Worm (Caenorhabditis elegans): ENCODE data around the gene mec-4.
A peak's percentile ranks its signal among the peaks of the same experiment; 100 is the strongest.

The mec-4 gene

DNA sequence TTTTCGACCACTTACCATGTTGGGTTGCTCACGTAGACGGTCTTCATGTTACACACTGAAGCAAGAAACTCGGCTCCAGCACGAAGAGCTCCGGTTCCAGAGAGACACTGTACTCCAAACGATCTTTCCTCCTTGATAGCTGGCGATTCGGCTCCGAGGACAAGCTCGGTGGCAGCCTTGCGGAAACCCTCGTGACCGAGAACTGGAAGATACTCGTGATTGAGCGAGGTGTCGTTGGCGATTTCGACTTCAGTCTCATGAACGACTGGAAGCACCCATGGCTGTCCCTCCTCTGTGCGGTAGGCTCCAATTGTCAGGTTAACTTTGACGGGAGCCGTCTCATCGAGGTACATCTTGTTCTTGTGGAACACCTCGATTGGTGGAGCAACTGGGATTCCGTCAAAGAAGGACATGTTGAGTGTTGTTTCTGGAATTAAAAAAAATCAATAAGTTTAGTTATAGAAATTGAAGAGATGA is 14.2 kb downstream of the mec-4 start, which contains the start of gene got-1.2:
TSS of gene got-1.2 (minus strand) at position 427 of the 477 bp plus-strand sequence.
- no peak for TF ChIP-seq K02D7.2 (tag; optimal IDR thresholded peaks at IDR 0.05)

DNA sequence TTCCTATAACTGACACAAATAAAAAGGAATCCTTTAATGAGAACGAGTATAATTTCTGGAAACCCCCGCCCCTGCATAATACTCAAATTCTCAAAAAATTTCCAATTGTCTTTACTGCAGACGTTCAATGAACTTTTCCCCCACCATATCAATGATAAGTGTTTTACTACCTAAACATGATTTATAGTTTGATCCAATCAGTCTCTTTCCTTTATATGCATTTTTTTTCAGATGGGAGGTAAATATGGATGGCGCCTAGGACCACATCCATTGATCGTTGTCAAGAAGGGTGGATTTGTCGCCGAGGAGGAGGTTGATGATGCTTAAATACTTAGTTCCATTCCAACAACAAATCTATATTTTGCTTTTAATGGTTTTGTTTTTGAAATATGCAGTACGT is 19.8 kb downstream of the mec-4 start:
- TF ChIP-seq C38D4.7 (GFP tag; optimal IDR thresholded peaks at IDR 0.05) (no peak), ets-4 (tag; optimal IDR thresholded peaks at IDR 0.05) (no peak), madf-2 (tag; optimal IDR thresholded peaks at IDR 0.05) (no peak), mec-3 (tag; optimal IDR thresholded peaks at IDR 0.05; ENCODE audit: borderline replicate concordance) (no peak), pqm-1 (tag; optimal IDR thresholded peaks at IDR 0.05) (no peak)

DNA sequence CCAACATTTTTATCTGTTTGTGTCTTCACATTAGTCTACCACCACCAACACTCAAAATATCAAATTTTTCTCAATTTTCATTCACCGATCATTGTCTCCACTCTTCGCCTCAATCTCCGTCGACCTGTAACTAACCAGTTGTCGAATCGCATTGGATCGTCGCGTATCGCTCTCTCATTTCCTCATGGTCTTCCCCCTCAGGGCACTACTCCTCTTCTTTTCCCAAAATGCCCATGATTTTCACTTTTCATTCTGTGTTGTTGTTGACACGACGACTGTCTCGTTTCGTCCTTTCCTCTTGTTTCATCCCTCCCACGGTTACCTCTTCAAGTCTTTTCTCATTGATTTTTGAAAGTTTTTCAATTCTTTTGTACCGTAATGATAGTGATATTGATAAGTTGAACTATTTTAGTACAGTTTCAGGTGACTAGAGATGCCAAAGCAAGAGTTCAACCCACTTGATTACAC is 20.9 kb downstream of the mec-4 start, which contains the start of gene T01C8.2:
TSS of gene T01C8.2 (plus strand) at position 418 of the 468 bp plus-strand sequence.
- no peak for TF ChIP-seq ceh-19 (GFP tag; optimal IDR thresholded peaks at IDR 0.05)
- no peak for TF ChIP-seq dve-1 (tag; optimal IDR thresholded peaks at IDR 0.05)
- no peak for TF ChIP-seq odd-2 (tag; optimal IDR thresholded peaks at IDR 0.05)
- TF ChIP-seq ceh-6 (GFP tag; optimal IDR thresholded peaks at IDR 0.05), result no peak
- no peak for TF ChIP-seq npax-4 (tag; optimal IDR thresholded peaks at IDR 0.05)
- TF ChIP-seq hlh-30 (tag; optimal IDR thresholded peaks at IDR 0.05; ENCODE audit: insufficient read depth), result no peak
- no peak for TF ChIP-seq fkh-6 (tag; optimal IDR thresholded peaks at IDR 0.05)
- TF ChIP-seq sox-4 (tag; optimal IDR thresholded peaks at IDR 0.05), result no peak
- TF ChIP-seq pag-3 (tag; optimal IDR thresholded peaks at IDR 0.05; ENCODE audit: borderline replicate concordance), result no peak
- TF ChIP-seq unc-3 (GFP tag; conservative IDR thresholded peaks at IDR 0.05), result no peak
- no peak for TF ChIP-seq unc-3 (tag; optimal IDR thresholded peaks at IDR 0.05)

DNA sequence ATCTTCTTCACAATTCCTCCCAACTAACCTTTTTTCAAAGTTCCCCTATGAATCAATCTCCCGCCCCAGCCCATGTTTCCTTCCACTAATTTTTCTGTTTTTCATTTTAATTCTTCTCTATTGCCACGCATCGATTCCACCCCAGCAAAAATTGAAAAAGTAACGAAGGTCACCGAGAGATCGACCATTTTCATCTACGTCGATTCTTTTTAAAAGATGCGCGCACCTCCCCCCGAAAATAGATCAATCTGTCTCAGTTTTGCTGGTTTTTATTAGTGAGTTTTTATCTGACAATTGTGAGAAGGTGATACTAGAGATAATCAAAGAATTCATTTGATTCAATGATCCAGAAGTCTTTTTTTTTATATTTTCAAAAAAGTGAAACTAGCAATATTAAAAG is 22.9 kb downstream of the mec-4 start:
- TF ChIP-seq ceh-22 (tag; optimal IDR thresholded peaks at IDR 0.05), result no peak
- TF ChIP-seq K02D7.2 (tag; optimal IDR thresholded peaks at IDR 0.05), result no peak
- no peak for TF ChIP-seq ceh-18 (tag; optimal IDR thresholded peaks at IDR 0.05)
- TF ChIP-seq unc-42 (tag; optimal IDR thresholded peaks at IDR 0.05), result no peak
- TF ChIP-seq pax-1 (tag; optimal IDR thresholded peaks at IDR 0.05), result no peak

DNA sequence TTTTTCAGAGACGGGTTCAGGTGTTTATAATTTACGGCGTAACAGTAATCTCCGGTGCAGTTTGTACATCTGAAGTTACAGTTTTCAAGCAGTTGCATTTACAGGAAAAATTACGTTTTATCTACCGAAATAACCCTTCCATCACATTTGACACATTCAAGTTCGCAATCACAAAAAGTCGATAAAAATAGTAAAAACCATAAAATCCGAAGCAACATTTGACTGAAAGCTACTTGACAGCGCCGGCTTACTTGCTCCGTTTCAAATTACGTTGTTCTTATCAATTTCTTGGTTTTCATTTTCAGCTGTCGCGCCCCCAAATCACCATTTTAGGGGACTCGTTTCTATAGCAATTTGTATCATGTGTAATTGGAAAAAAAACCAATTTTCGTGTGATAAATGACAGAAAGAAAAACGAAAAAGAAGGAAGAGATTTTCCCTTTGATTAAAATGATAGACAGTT is 24.1 kb downstream of the mec-4 start, which contains the start of gene T01C8.3:
TSS of gene T01C8.3 (minus strand) at position 413 of the 463 bp plus-strand sequence.
- TF ChIP-seq ceh-45 (GFP tag; IDR thresholded peaks at IDR 0.05) (no peak), C08G9.2 (tag; optimal IDR thresholded peaks at IDR 0.05) (no peak), ceh-22 (tag; optimal IDR thresholded peaks at IDR 0.05) (no peak), che-1 (tag; optimal IDR thresholded peaks at IDR 0.05) (no peak), pqm-1 (tag; optimal IDR thresholded peaks at IDR 0.05) (no peak), rnt-1 (tag; optimal IDR thresholded peaks at IDR 0.05) (no peak), ref-2 (tag; optimal IDR thresholded peaks at IDR 0.05) (no peak), fkh-6 (tag; optimal IDR thresholded peaks at IDR 0.05) (no peak), pha-4 (tag; optimal IDR thresholded peaks at IDR 0.05) (no peak), dve-1 (tag; optimal IDR thresholded peaks at IDR 0.05) (no peak), hlh-8 (tag; optimal IDR thresholded peaks at IDR 0.05) (no peak), dmd-4 (tag; optimal IDR thresholded peaks at IDR 0.05; ENCODE audit: borderline replicate concordance) (no peak), hlh-15 (tag; optimal IDR thresholded peaks at IDR 0.05) (no peak)

DNA sequence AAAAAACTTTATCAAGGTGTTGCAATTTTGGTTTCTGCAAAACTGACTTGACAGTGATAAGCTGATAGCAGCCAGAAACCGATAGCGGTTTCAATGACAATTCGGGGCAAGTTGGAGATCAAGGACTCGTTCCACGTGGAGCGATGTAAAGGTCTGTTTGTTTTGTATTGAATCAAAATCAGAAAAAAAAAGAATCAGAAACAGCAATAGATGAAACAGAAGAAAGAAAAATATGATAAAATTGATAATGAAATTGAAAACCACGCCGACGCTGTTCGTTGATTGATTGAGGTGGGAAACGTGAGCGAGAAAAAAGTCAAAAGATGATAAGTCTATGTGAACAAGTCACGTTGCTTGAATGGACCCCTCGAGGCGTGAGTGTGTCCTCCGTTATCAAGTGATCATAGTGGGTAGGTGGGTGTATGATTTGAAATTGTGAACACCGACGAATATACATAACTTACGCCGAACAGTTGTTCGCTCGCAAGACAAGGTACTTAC is 31.5 kb downstream of the mec-4 start:
- TF ChIP-seq eyg-1 (tag; optimal IDR thresholded peaks at IDR 0.05), result no peak
- TF ChIP-seq elt-2 (tag; optimal IDR thresholded peaks at IDR 0.05), result peak; percentile 54
